Worm (Caenorhabditis elegans): ENCODE data around the gene ZK856.7.

DNA sequence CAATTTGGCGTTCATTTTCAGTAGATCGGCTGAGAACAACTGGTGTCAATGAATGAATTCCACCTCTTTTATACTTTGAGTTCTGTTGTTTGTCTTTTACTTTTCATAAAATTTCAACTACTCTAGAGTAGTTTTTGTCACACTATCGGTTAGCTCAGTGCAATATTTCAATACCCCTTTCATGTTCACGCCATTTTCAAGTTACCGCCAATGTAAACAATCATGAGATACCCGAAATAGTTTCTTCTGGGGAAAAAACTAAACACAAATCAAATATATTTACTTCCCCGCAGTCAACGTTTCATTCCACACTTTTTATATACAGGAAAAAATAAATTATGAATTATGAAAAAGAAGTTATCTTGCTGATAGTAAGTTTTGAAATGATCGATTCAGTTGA, 26.5 kb downstream of the ZK856.7 start, which contains the start of gene fipr-4:
- TF ChIP-seq mep-1 (tag; optimal IDR thresholded peaks at IDR 0.05): no peak
- TF ChIP-seq F49E8.2 (tag; optimal IDR thresholded peaks at IDR 0.05; ENCODE audit: borderline replicate concordance): no peak
- no peak for TF ChIP-seq lsy-2 (tag; optimal IDR thresholded peaks at IDR 0.05)
- TF ChIP-seq Y5F2A.4 (GFP tag; optimal IDR thresholded peaks at IDR 0.05): no peak
- no peak for TF ChIP-seq nhr-6 (tag; optimal IDR thresholded peaks at IDR 0.05)
- TF ChIP-seq dmd-6 (GFP tag; IDR thresholded peaks at IDR 0.05): no peak
- no peak for TF ChIP-seq dpl-1 (GFP tag; optimal IDR thresholded peaks at IDR 0.05)
- no peak for TF ChIP-seq ztf-11 (tag; optimal IDR thresholded peaks at IDR 0.05)
- TF ChIP-seq mdt-29 (GFP tag; IDR thresholded peaks at IDR 0.05): no peak
- TF ChIP-seq hlh-11 (tag; optimal IDR thresholded peaks at IDR 0.05): no peak
- no peak for TF ChIP-seq lir-3 (tag; optimal IDR thresholded peaks at IDR 0.05)
- no peak for TF ChIP-seq nhr-77 (tag; optimal IDR thresholded peaks at IDR 0.05)
- TF ChIP-seq dve-1 (tag; optimal IDR thresholded peaks at IDR 0.05; ENCODE audit: insufficient read depth): no peak
- TF ChIP-seq lin-15B (tag; optimal IDR thresholded peaks at IDR 0.05): no peak

Measured in whole organism, L4 larva.